Fruit fly (Drosophila melanogaster): ENCODE results near the gene Gyc32E.

The Gyc32E gene

DNA sequence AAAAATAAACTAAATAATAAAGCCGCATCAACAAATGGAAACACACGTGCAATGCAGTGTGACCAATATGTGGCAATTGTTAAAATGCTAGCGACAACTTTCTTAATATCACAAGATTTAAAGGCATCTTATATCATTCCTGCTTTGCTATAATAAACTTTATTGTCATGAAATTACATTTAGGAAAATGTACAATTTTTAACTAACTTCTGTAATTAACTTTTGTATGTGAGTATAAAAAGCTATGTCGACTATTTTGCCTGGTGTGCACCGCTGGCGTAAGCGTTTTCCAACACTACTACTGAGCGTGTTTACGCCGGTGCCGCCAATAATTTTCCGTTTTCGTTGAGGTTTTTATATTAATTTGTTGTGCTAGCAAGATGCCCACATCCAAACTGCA lies 25.4 kb downstream of the Gyc32E start, which contains the start of the genes Csl4 and Nup160 (continued):
- peak; percentile 85 for TF ChIP-seq CG9609 (GFP tag; optimal IDR thresholded peaks at IDR 0.05)
- peak; percentile 73 for TF ChIP-seq da (GFP tag; optimal IDR thresholded peaks at IDR 0.05)
- peak; percentile 63 for TF ChIP-seq CG31224 (GFP tag; IDR thresholded peaks at IDR 0.05)
- TF ChIP-seq HmgZ (tag; optimal IDR thresholded peaks at IDR 0.05) = peak; percentile 75
- TF ChIP-seq CG6654 (GFP tag; optimal IDR thresholded peaks at IDR 0.05) = no peak
- no peak for TF ChIP-seq CG7839 (tag; optimal IDR thresholded peaks at IDR 0.05)
- peak; percentile 68 for TF ChIP-seq CG11695 (GFP tag; IDR thresholded peaks at IDR 0.05)
- TF ChIP-seq CG12659 (GFP tag; optimal IDR thresholded peaks at IDR 0.05) = peak; percentile 75
- TF ChIP-seq BEAF-32 (GFP tag; optimal IDR thresholded peaks at IDR 0.05) = peak; percentile 44
- peak; percentile 36; the same call in 1 of the 3 replicates for TF ChIP-seq B-H1 (GFP tag; IDR thresholded peaks at IDR 0.05)
- peak; percentile 89 for TF ChIP-seq Side (GFP tag; optimal IDR thresholded peaks at IDR 0.05)
- peak; percentile 30 for TF ChIP-seq repo (GFP tag; optimal IDR thresholded peaks at IDR 0.05)
- peak; percentile 36 for TF ChIP-seq CG10543 (GFP tag; optimal IDR thresholded peaks at IDR 0.05)
- peak; percentile 69 for TF ChIP-seq CG4820 (GFP tag; optimal IDR thresholded peaks at IDR 0.05)
- no peak for TF ChIP-seq tio (GFP tag; optimal IDR thresholded peaks at IDR 0.05)
- no peak for TF ChIP-seq Dip2 (GFP tag; IDR thresholded peaks at IDR 0.05)
- TF ChIP-seq pnt (GFP tag; optimal IDR thresholded peaks at IDR 0.05) = peak; percentile 80
- peak; percentile 64 for TF ChIP-seq kay (GFP tag; optimal IDR thresholded peaks at IDR 0.05)
- TF ChIP-seq Atf3 (GFP tag; optimal IDR thresholded peaks at IDR 0.05) = peak; percentile 56
- peak; percentile 37; the same call in 1 of the 2 replicates for TF ChIP-seq wor (GFP tag; IDR thresholded peaks at IDR 0.05)
- TF ChIP-seq Ravus (GFP tag; IDR thresholded peaks at IDR 0.05) = peak; percentile 16
- TF ChIP-seq CG8359 (GFP tag; optimal IDR thresholded peaks at IDR 0.05; ENCODE audit: borderline replicate concordance) = no peak
- peak; percentile 87 for TF ChIP-seq vvl (GFP tag; IDR thresholded peaks at IDR 0.05)
- peak; percentile 69 for TF ChIP-seq CG5245 (GFP tag; optimal IDR thresholded peaks at IDR 0.05)
- peak; percentile 70 for TF ChIP-seq CG17359 (tag; optimal IDR thresholded peaks at IDR 0.05)
- peak; percentile 77 for TF ChIP-seq nmo (GFP tag; optimal IDR thresholded peaks at IDR 0.05)
- TF ChIP-seq CG14050 (GFP tag; IDR thresholded peaks at IDR 0.05) = peak; percentile 52; the same call in 2 of the 3 replicates
- TF ChIP-seq CG11093 (GFP tag; IDR thresholded peaks at IDR 0.05) = peak; percentile 52; the same call in 1 of the 3 replicates
- peak; percentile 73 for TF ChIP-seq CG30020 (tag; optimal IDR thresholded peaks at IDR 0.05)
- TF ChIP-seq peb (GFP tag; IDR thresholded peaks at IDR 0.05) = no peak; the same call in 1 of the 2 replicates
- peak; percentile 83 for TF ChIP-seq CG4617 (GFP tag; optimal IDR thresholded peaks at IDR 0.05; ENCODE audit: borderline replicate concordance)
- TF ChIP-seq sd (tag; optimal IDR thresholded peaks at IDR 0.05) = no peak
- peak; percentile 67 for TF ChIP-seq cato (GFP tag; optimal IDR thresholded peaks at IDR 0.05; ENCODE audit: borderline replicate concordance)
- TF ChIP-seq H2.0 (GFP tag; IDR thresholded peaks at IDR 0.05) = peak; percentile 53; the same call in 1 of the 2 replicates
- peak; percentile 54 for TF ChIP-seq luna (GFP tag; optimal IDR thresholded peaks at IDR 0.05)
- peak; percentile 42 for TF ChIP-seq CG31388 (GFP tag; optimal IDR thresholded peaks at IDR 0.05)
- peak; percentile 64 for TF ChIP-seq ewg (GFP tag; optimal IDR thresholded peaks at IDR 0.05)
- TF ChIP-seq CG13424 (tag; optimal IDR thresholded peaks at IDR 0.05) = peak; percentile 77
- TF ChIP-seq MTF-1 (GFP tag; optimal IDR thresholded peaks at IDR 0.05; ENCODE audit: borderline replicate concordance) = no peak
- peak; percentile 84 for TF ChIP-seq Dip3 (GFP tag; optimal IDR thresholded peaks at IDR 0.05)
- TF ChIP-seq run (tag; optimal IDR thresholded peaks at IDR 0.05) = no peak
- TF ChIP-seq CG11247 (GFP tag; IDR thresholded peaks at IDR 0.05) = peak; percentile 72
- peak; percentile 38 for TF ChIP-seq NC2α (GFP tag; optimal IDR thresholded peaks at IDR 0.05)
- TF ChIP-seq wdn (GFP tag; IDR thresholded peaks at IDR 0.05) = peak; percentile 56; the same call in 1 of the 2 replicates
- no peak for TF ChIP-seq CG7745 (tag; optimal IDR thresholded peaks at IDR 0.05)
- TF ChIP-seq Awh (GFP tag; IDR thresholded peaks at IDR 0.05) = peak; percentile 55; the same call in 1 of the 2 replicates
- TF ChIP-seq CG11723 (GFP tag; optimal IDR thresholded peaks at IDR 0.05) = no peak
- TF ChIP-seq scrt (GFP tag; optimal IDR thresholded peaks at IDR 0.05) = no peak
- peak; percentile 71 for TF ChIP-seq Hr3 (GFP tag; optimal IDR thresholded peaks at IDR 0.05)
- peak; percentile 96 for TF ChIP-seq az2 (GFP tag; optimal IDR thresholded peaks at IDR 0.05)
- peak; percentile 79 for TF ChIP-seq CG12744 (GFP tag; optimal IDR thresholded peaks at IDR 0.05)

Measured in whole organism, embryonic.